Fruit fly (Drosophila melanogaster): Measurements from ENCODE around the gene GatC.

The GatC gene

dm6 chr2L:13811323-13811722 lies 21.6 kb downstream of the GatC start, which contains the start of the genes Adat1 and CG16865 (continued):
- no peak for TF ChIP-seq CG12155 (GFP tag; optimal IDR thresholded peaks at IDR 0.05)
- no peak for TF ChIP-seq CG11085 (GFP tag; IDR thresholded peaks at IDR 0.05)
- no peak for TF ChIP-seq dmrt99B (tag; optimal IDR thresholded peaks at IDR 0.05)
- no peak for TF ChIP-seq CG2129 (GFP tag; IDR thresholded peaks at IDR 0.05; ENCODE audit: partially characterized antibody)
- no peak for TF ChIP-seq Asciz (GFP tag; optimal IDR thresholded peaks at IDR 0.05)
- TF ChIP-seq CG34224 (GFP tag; IDR thresholded peaks at IDR 0.05; ENCODE audit: partially characterized antibody) = peak; percentile 57
- no peak for TF ChIP-seq ac (GFP tag; optimal IDR thresholded peaks at IDR 0.05)
- no peak for TF ChIP-seq Usf (GFP tag; optimal IDR thresholded peaks at IDR 0.05)
- no peak for TF ChIP-seq ewg (GFP tag; optimal IDR thresholded peaks at IDR 0.05)
- no peak for TF ChIP-seq bigmax (GFP tag; optimal IDR thresholded peaks at IDR 0.05)
- TF ChIP-seq Myb (GFP tag; optimal IDR thresholded peaks at IDR 0.05) = peak; percentile 26
- no peak for TF ChIP-seq CG33557 (GFP tag; optimal IDR thresholded peaks at IDR 0.05)
- TF ChIP-seq CG11398 (GFP tag; optimal IDR thresholded peaks at IDR 0.05) = no peak
- no peak for TF ChIP-seq cg (GFP tag; optimal IDR thresholded peaks at IDR 0.05)
- no peak for TF ChIP-seq ase (GFP tag; IDR thresholded peaks at IDR 0.05)
- TF ChIP-seq CG43689 (GFP tag; IDR thresholded peaks at IDR 0.05) = no peak
- no peak for TF ChIP-seq CG10366 (GFP tag; IDR thresholded peaks at IDR 0.05)
- TF ChIP-seq CG6175 (GFP tag; IDR thresholded peaks at IDR 0.05) = no peak
- TF ChIP-seq CG9932 (GFP tag; IDR thresholded peaks at IDR 0.05) = no peak
- no peak for TF ChIP-seq dimm (GFP tag; IDR thresholded peaks at IDR 0.05)
- no peak for TF ChIP-seq CG10147 (GFP tag; optimal IDR thresholded peaks at IDR 0.05)
- TF ChIP-seq so (GFP tag; IDR thresholded peaks at IDR 0.05) = no peak
- no peak for TF ChIP-seq Stat92E (GFP tag; optimal IDR thresholded peaks at IDR 0.05)
- TF ChIP-seq Dip3 (GFP tag; optimal IDR thresholded peaks at IDR 0.05) = no peak
- TF ChIP-seq CG4424 (GFP tag; optimal IDR thresholded peaks at IDR 0.05) = no peak
- 0 out of 3 replicates have a peak, but pooled peaks have one; percentile 28 for TF ChIP-seq Doc3 (GFP tag; IDR thresholded peaks at IDR 0.05; ENCODE audit: partially characterized antibody)
- TF ChIP-seq Aef1 (GFP tag; IDR thresholded peaks at IDR 0.05) = no peak
- no peak for TF ChIP-seq NFAT (GFP tag; IDR thresholded peaks at IDR 0.05)
- TF ChIP-seq CG1832 (GFP tag; optimal IDR thresholded peaks at IDR 0.05) = no peak
- TF ChIP-seq ems (GFP tag; optimal IDR thresholded peaks at IDR 0.05) = no peak
- TF ChIP-seq CG34422 (GFP tag; IDR thresholded peaks at IDR 0.05) = peak; percentile 72; the same call in 1 of the 3 replicates
- peak; percentile 59 for TF ChIP-seq CG2116 (GFP tag; optimal IDR thresholded peaks at IDR 0.05)
- no peak for TF ChIP-seq CG2875 (GFP tag; optimal IDR thresholded peaks at IDR 0.05)
- no peak for TF ChIP-seq cas (GFP tag; IDR thresholded peaks at IDR 0.05)
- no peak for TF ChIP-seq CG9437 (GFP tag; optimal IDR thresholded peaks at IDR 0.05)
- TF ChIP-seq CG5953 (GFP tag; IDR thresholded peaks at IDR 0.05) = no peak
- peak; percentile 87 for TF ChIP-seq onecut (GFP tag; IDR thresholded peaks at IDR 0.05)
- peak; percentile 12 for TF ChIP-seq CG13624 (GFP tag; optimal IDR thresholded peaks at IDR 0.05)
- no peak for TF ChIP-seq CG30020 (tag; optimal IDR thresholded peaks at IDR 0.05)
- no peak for TF ChIP-seq Atf-2 (GFP tag; optimal IDR thresholded peaks at IDR 0.05)
- peak; percentile 72 for TF ChIP-seq CG13287 (GFP tag; IDR thresholded peaks at IDR 0.05; ENCODE audit: partially characterized antibody)
- no peak for TF ChIP-seq CG10543 (GFP tag; optimal IDR thresholded peaks at IDR 0.05)
- no peak for TF ChIP-seq CG6254 (GFP tag; optimal IDR thresholded peaks at IDR 0.05)
- no peak for TF ChIP-seq HLH3B (GFP tag; IDR thresholded peaks at IDR 0.05)
- TF ChIP-seq Mes4 (GFP tag; optimal IDR thresholded peaks at IDR 0.05) = no peak
- no peak for TF ChIP-seq sens (GFP tag)
- no peak for TF ChIP-seq Vsx1 (GFP tag; optimal IDR thresholded peaks at IDR 0.05)
- TF ChIP-seq Ssrp (tag; optimal IDR thresholded peaks at IDR 0.05) = no peak
- TF ChIP-seq NfI (GFP tag; optimal IDR thresholded peaks at IDR 0.05) = no peak
- peak; percentile 96 for TF ChIP-seq MBD-R2 (GFP tag; IDR thresholded peaks at IDR 0.05)
- TF ChIP-seq bbx (GFP tag; IDR thresholded peaks at IDR 0.05; ENCODE audit: partially characterized antibody) = peak; percentile 47; the same call in 1 of the 2 replicates
